Worm (Caenorhabditis elegans) whole organism, mixed stage, embryonic: ENCODE results near the gene srd-18.

ENCODE experiments used
- ceh-43 ChIP-seq: fragments of 200-800 bp; sonication (Bioruptor generic); optimal IDR thresholded peaks from 2 replicates; lab custom pipeline; 2018; ENCODE audit warnings: mild to moderate bottlenecking, missing genetic modification characterization, moderate library complexity, missing compliant biosample characterization
- drap-1 ChIP-seq: fragments of 200-800 bp; sonication (Bioruptor generic); optimal IDR thresholded peaks from 3 replicates; lab custom pipeline; 2018; ENCODE audit warnings: mild to moderate bottlenecking, missing genetic modification characterization, missing compliant biosample characterization
- elt-1 ChIP-seq: sonication (generic microtip); optimal IDR thresholded peaks from 2 replicates; lab custom pipeline; 2017; ENCODE audit warnings: missing genetic modification characterization, mild to moderate bottlenecking, missing compliant biosample characterization, antibody characterized with exemption, moderate library complexity, borderline replicate concordance; ENCODE audit not compliant: insufficient read depth
- flh-1 ChIP-seq: fragments of 200-800 bp; sonication (Bioruptor generic); optimal IDR thresholded peaks from 2 replicates; lab custom pipeline; 2018; ENCODE audit warnings: mild to moderate bottlenecking, missing genetic modification characterization, moderate library complexity, missing compliant biosample characterization
- lin-13 ChIP-seq: fragments of 150-350 bp; optimal IDR thresholded peaks from 2 replicates; lab custom pipeline; 2014; ENCODE audit warnings: missing biosample characterization, missing genetic modification characterization
- nhr-12 ChIP-seq: fragments of 150-350 bp; optimal IDR thresholded peaks from 2 replicates; lab custom pipeline; 2014; ENCODE audit warnings: missing biosample characterization, missing genetic modification characterization
- nhr-237 ChIP-seq: fragments of 150-350 bp; optimal IDR thresholded peaks from 2 replicates; lab custom pipeline; 2014; ENCODE audit warnings: missing biosample characterization, missing genetic modification characterization
- nhr-76 ChIP-seq: sonication (generic microtip); optimal IDR thresholded peaks from 2 replicates; lab custom pipeline; 2017; ENCODE audit warnings: missing biosample characterization, missing genetic modification characterization
- snpc-4 ChIP-seq: fragments of 150-350 bp; optimal IDR thresholded peaks from 2 replicates; lab custom pipeline; 2014; ENCODE audit warnings: missing biosample characterization, missing genetic modification characterization
- sptf-1 ChIP-seq: sonication (generic microtip); optimal IDR thresholded peaks from 2 replicates; lab custom pipeline; 2017; ENCODE audit warnings: mild to moderate bottlenecking, missing genetic modification characterization, moderate library complexity, missing compliant biosample characterization

ce11 chrV:13420640-13421039 is 6.0 kb downstream of the srd-18 start, which contains the start of gene srv-8:
- TF ChIP-seq nhr-237 (no peak), nhr-76 (tag; lab: Kevin White, UChicago) (no peak), ceh-43 (no peak), snpc-4 (tag; lab: Kevin White, UChicago) (no peak), flh-1 (GFP tag; lab: Kevin White, UChicago) (no peak), lin-13 (no peak), drap-1 (GFP tag; lab: Kevin White, UChicago) (no peak), nhr-12 (no peak), elt-1 (tag; lab: Kevin White, UChicago) (no peak), sptf-1 (no peak)
